Fruit fly (Drosophila melanogaster) whole organism, embryonic: Measurements from ENCODE around the gene mv.

Source experiments
- Antp ChIP-seq: fragments of 200-800 bp; sonication (Bioruptor generic); optimal IDR thresholded peaks from 3 replicates; lab custom pipeline; 2016; ENCODE audit warnings: missing biosample characterization, missing genetic modification characterization
- CG10543 ChIP-seq: fragments of 200-800 bp; sonication (Bioruptor generic); optimal IDR thresholded peaks from 3 replicates; lab custom pipeline; 2017; ENCODE audit warnings: missing biosample characterization, mild to moderate bottlenecking, missing genetic modification characterization, moderate library complexity
- CG9727 ChIP-seq: fragments of 200-800 bp; sonication (Bioruptor generic); optimal IDR thresholded peaks from 3 replicates; lab custom pipeline; 2017; ENCODE audit warnings: missing biosample characterization, mild to moderate bottlenecking, missing genetic modification characterization
- Fer3 ChIP-seq: fragments of 200-800 bp; sonication (Bioruptor generic); optimal IDR thresholded peaks from 2 replicates; lab custom pipeline; 2018; ENCODE audit warnings: missing biosample characterization, mild to moderate bottlenecking, missing genetic modification characterization, moderate library complexity
- Lpt ChIP-seq: fragments of >200 bp; optimal IDR thresholded peaks from 2 replicates; lab custom pipeline; 2018; ENCODE audit warnings: missing biosample characterization, missing genetic modification characterization
- gcm ChIP-seq: fragments of 200-800 bp; sonication (Bioruptor generic); optimal IDR thresholded peaks from 2 replicates; lab custom pipeline; 2019; ENCODE audit warnings: missing biosample characterization, mild to moderate bottlenecking, missing genetic modification characterization, moderate library complexity
- knrl ChIP-seq: fragments of 200-800 bp; sonication (Bioruptor generic); IDR thresholded peaks from 3 replicates; pipeline ENCODE4 v1.3.6; 2022; ENCODE audit warnings: missing biosample characterization, missing genetic modification characterization; ENCODE audit not compliant: partially characterized antibody
- wor ChIP-seq: fragments of 200-800 bp; sonication (Bioruptor generic); IDR thresholded peaks from 2 replicates; pipeline ENCODE4 v1.3.6; 2022; ENCODE audit warnings: missing biosample characterization, missing genetic modification characterization
- zf30C ChIP-seq: fragments of 200-800 bp; sonication (Bioruptor generic); optimal IDR thresholded peaks from 3 replicates; lab custom pipeline; 2018; ENCODE audit warnings: missing biosample characterization, mild to moderate bottlenecking, missing genetic modification characterization

dm6 chr3L:1968401-1968800, 4.4 kb upstream of the mv start:
- no peak for TF ChIP-seq CG10543 (GFP tag; lab: Kevin White, UChicago)
- TF ChIP-seq Fer3 (tag; lab: Kevin White, UChicago): no peak
- TF ChIP-seq CG9727 (GFP tag; lab: Kevin White, UChicago): no peak
- TF ChIP-seq wor (GFP tag; lab: Robert Waterston, UW): no peak
- no peak for TF ChIP-seq Antp (GFP tag; lab: Kevin White, UChicago)
- TF ChIP-seq gcm (GFP tag; lab: Kevin White, UChicago): no peak
- TF ChIP-seq Lpt (GFP tag; lab: Kevin White, UChicago): no peak
- TF ChIP-seq knrl: no peak
- no peak for TF ChIP-seq zf30C
